Worm (Caenorhabditis elegans) whole organism, L4 larva: ENCODE data around the gene C18H7.11.

Source experiments
- F26F4.8 ChIP-seq: fragments of 200-800 bp; sonication (Bioruptor generic); conservative IDR thresholded peaks from 2 replicates; pipeline ENCODE4 v1.3.6; 2022; ENCODE audit warnings: missing genetic modification characterization, missing compliant biosample characterization
- F49E8.2 ChIP-seq: sonication (generic microtip); optimal IDR thresholded peaks from 2 replicates; lab custom pipeline; 2016; ENCODE audit warnings: missing compliant biosample characterization, mild to moderate bottlenecking, missing genetic modification characterization, borderline replicate concordance
- T20F7.1 ChIP-seq: fragments of 200-800 bp; sonication (Bioruptor generic); optimal IDR thresholded peaks from 2 replicates; lab custom pipeline; 2018; ENCODE audit warnings: mild to moderate bottlenecking, missing genetic modification characterization, missing compliant biosample characterization
- T26A8.4 ChIP-seq: fragments of 200-800 bp; sonication (Bioruptor generic); IDR thresholded peaks from 2 replicates; pipeline ENCODE4 v1.3.6; 2022; ENCODE audit warnings: missing genetic modification characterization, missing compliant biosample characterization
- Y48G9A.11 ChIP-seq: fragments of 200-800 bp; sonication (Bioruptor generic); IDR thresholded peaks from 2 replicates; pipeline ENCODE4 v1.3.6; 2022; ENCODE audit warnings: missing genetic modification reagents, missing genetic modification characterization, missing compliant biosample characterization
- ZK546.5 ChIP-seq, 2 experiments: sonication (generic microtip); optimal IDR thresholded peaks; 2 replicates each; lab custom pipeline; 2017; ENCODE audit warnings: missing biosample characterization in 2 of 2, missing genetic modification characterization in 2 of 2
- aly-2 ChIP-seq: sonication (generic microtip); optimal IDR thresholded peaks from 2 replicates; lab custom pipeline; 2018; ENCODE audit warnings: missing biosample characterization, missing genetic modification characterization
- attf-4 ChIP-seq: sonication (generic microtip); optimal IDR thresholded peaks from 3 replicates; lab custom pipeline; 2017; ENCODE audit warnings: missing biosample characterization, missing genetic modification characterization
- ceh-32 ChIP-seq: sonication (generic microtip); optimal IDR thresholded peaks from 2 replicates; lab custom pipeline; 2016; ENCODE audit warnings: mild to moderate bottlenecking, missing genetic modification characterization, missing compliant biosample characterization; ENCODE audit not compliant: poor library complexity
- ceh-44 ChIP-seq: fragments of 200-800 bp; sonication (Bioruptor generic); IDR thresholded peaks from 2 replicates; pipeline ENCODE4 v1.3.6; 2022; ENCODE audit warnings: missing genetic modification reagents, missing genetic modification characterization, missing compliant biosample characterization
- ceh-82 ChIP-seq: sonication (generic microtip); optimal IDR thresholded peaks from 2 replicates; lab custom pipeline; 2017; ENCODE audit warnings: missing biosample characterization, missing genetic modification characterization
- ces-1 ChIP-seq: fragments of 150-350 bp; sonication (generic microtip); optimal IDR thresholded peaks from 4 replicates; lab custom pipeline; 2014; ENCODE audit warnings: missing biosample characterization, missing genetic modification reagents, missing genetic modification characterization
- cey-2 ChIP-seq: sonication (generic microtip); optimal IDR thresholded peaks from 3 replicates; lab custom pipeline; 2017; ENCODE audit warnings: missing genetic modification characterization, mild to moderate bottlenecking, missing compliant biosample characterization, antibody characterized with exemption, borderline replicate concordance; ENCODE audit not compliant: insufficient read depth
- ctbp-1 ChIP-seq: fragments of 200-800 bp; sonication (Bioruptor generic); IDR thresholded peaks from 2 replicates; pipeline ENCODE4 v1.3.6; 2022; ENCODE audit warnings: missing genetic modification reagents, missing genetic modification characterization, missing compliant biosample characterization
- daf-12 ChIP-seq: fragments of 150-350 bp; optimal IDR thresholded peaks from 2 replicates; lab custom pipeline; 2014; ENCODE audit warnings: missing biosample characterization, missing genetic modification reagents, missing genetic modification characterization
- daf-19 ChIP-seq: fragments of 200-800 bp; sonication (Bioruptor generic); conservative IDR thresholded peaks from 2 replicates; pipeline ENCODE4 v1.3.6; 2022; ENCODE audit warnings: missing genetic modification characterization, missing compliant biosample characterization
- dmd-9 ChIP-seq: fragments of 200-800 bp; sonication (Bioruptor generic); IDR thresholded peaks from 2 replicates; pipeline ENCODE4 v1.3.6; 2022; ENCODE audit warnings: missing genetic modification reagents, missing genetic modification characterization, missing compliant biosample characterization
- dpl-1 ChIP-seq: fragments of 150-350 bp; optimal IDR thresholded peaks from 2 replicates; lab custom pipeline; 2014; ENCODE audit warnings: missing biosample characterization, missing genetic modification reagents, missing genetic modification characterization
- egl-27 ChIP-seq: sonication (generic microtip); optimal IDR thresholded peaks from 3 replicates; lab custom pipeline; 2017; ENCODE audit warnings: missing biosample characterization, missing genetic modification reagents, missing genetic modification characterization
- fkh-10 ChIP-seq: fragments of 150-350 bp; optimal IDR thresholded peaks from 2 replicates; lab custom pipeline; 2014; ENCODE audit warnings: missing biosample characterization, missing genetic modification reagents, missing genetic modification characterization
- fos-1 ChIP-seq: fragments of 150-350 bp; optimal IDR thresholded peaks from 2 replicates; lab custom pipeline; 2014; ENCODE audit warnings: missing biosample characterization, missing genetic modification characterization
- gei-8 ChIP-seq: fragments of 200-800 bp; sonication (Bioruptor generic); optimal IDR thresholded peaks from 2 replicates; lab custom pipeline; 2018; ENCODE audit warnings: mild to moderate bottlenecking, missing genetic modification characterization, missing compliant biosample characterization
- hlh-11 ChIP-seq: fragments of 200-800 bp; sonication (Bioruptor generic); optimal IDR thresholded peaks from 2 replicates; lab custom pipeline; 2018; ENCODE audit warnings: mild to moderate bottlenecking, missing genetic modification characterization, missing compliant biosample characterization
- hlh-30 ChIP-seq: sonication (generic microtip); optimal IDR thresholded peaks from 2 replicates; lab custom pipeline; 2017; ENCODE audit warnings: antibody characterized with exemption, mild to moderate bottlenecking, missing genetic modification characterization, missing compliant biosample characterization; ENCODE audit not compliant: insufficient read depth
- hmg-1.1 ChIP-seq: fragments of 200-800 bp; sonication (Bioruptor generic); IDR thresholded peaks from 2 replicates; pipeline ENCODE4 v1.3.6; 2022; ENCODE audit warnings: missing genetic modification reagents, missing genetic modification characterization, missing compliant biosample characterization
- jun-1 ChIP-seq: fragments of 150-350 bp; optimal IDR thresholded peaks from 2 replicates; lab custom pipeline; 2014; ENCODE audit warnings: missing biosample characterization, missing genetic modification reagents, missing genetic modification characterization
- lim-7 ChIP-seq: fragments of 200-800 bp; sonication (Bioruptor generic); IDR thresholded peaks from 2 replicates; pipeline ENCODE4 v1.3.6; 2022; ENCODE audit warnings: missing genetic modification characterization, missing compliant biosample characterization
- lin-15B ChIP-seq: fragments of 150-350 bp; sonication (generic microtip); optimal IDR thresholded peaks from 3 replicates; lab custom pipeline; 2014; ENCODE audit warnings: missing biosample characterization, missing genetic modification characterization
- lin-29 ChIP-seq: fragments of 200-800 bp; sonication (Bioruptor generic); IDR thresholded peaks from 2 replicates; pipeline ENCODE4 v1.3.6; 2022; ENCODE audit warnings: missing genetic modification reagents, missing genetic modification characterization, missing compliant biosample characterization
- lin-38 ChIP-seq: fragments of 200-800 bp; sonication (Bioruptor generic); IDR thresholded peaks from 2 replicates; pipeline ENCODE4 v1.3.6; 2022; ENCODE audit warnings: missing genetic modification reagents, missing genetic modification characterization, missing compliant biosample characterization
- madf-9 ChIP-seq: fragments of 200-800 bp; sonication (Bioruptor generic); conservative IDR thresholded peaks from 2 replicates; pipeline ENCODE4 v1.3.6; 2022; ENCODE audit warnings: missing genetic modification reagents, missing genetic modification characterization, missing compliant biosample characterization
- mdl-1 ChIP-seq, 2 experiments: fragments of 150-350 bp in 1 of 2; sonication (generic microtip) in 1 of 2; optimal IDR thresholded peaks; 2 replicates each; lab custom pipeline; 2014 to 2017; ENCODE audit warnings: missing biosample characterization in 2 of 2, missing genetic modification characterization in 2 of 2
- mdt-29 ChIP-seq: fragments of 200-800 bp; sonication (Bioruptor generic); IDR thresholded peaks from 2 replicates; pipeline ENCODE4 v1.3.6; 2022; ENCODE audit warnings: missing genetic modification reagents, missing genetic modification characterization, missing compliant biosample characterization
- nhr-10 ChIP-seq: fragments of 150-350 bp; optimal IDR thresholded peaks from 2 replicates; lab custom pipeline; 2014; ENCODE audit warnings: missing biosample characterization, missing genetic modification characterization
- nhr-102 ChIP-seq: sonication (generic microtip); optimal IDR thresholded peaks from 2 replicates; lab custom pipeline; 2016; ENCODE audit warnings: mild to moderate bottlenecking, missing genetic modification characterization, moderate library complexity, missing compliant biosample characterization
- nhr-237 ChIP-seq: sonication (generic microtip); optimal IDR thresholded peaks from 2 replicates; lab custom pipeline; 2017; ENCODE audit warnings: missing biosample characterization, missing genetic modification characterization
- nhr-25 ChIP-seq: sonication (generic microtip); optimal IDR thresholded peaks from 2 replicates; lab custom pipeline; 2017; ENCODE audit warnings: missing genetic modification characterization, mild to moderate bottlenecking, missing compliant biosample characterization, antibody characterized with exemption, moderate library complexity, borderline replicate concordance; ENCODE audit not compliant: insufficient read depth
- nhr-41 ChIP-seq: fragments of 200-800 bp; sonication (Bioruptor generic); IDR thresholded peaks from 2 replicates; pipeline ENCODE4 v1.3.6; 2022; ENCODE audit warnings: missing genetic modification reagents, missing genetic modification characterization, missing compliant biosample characterization
- nhr-6 ChIP-seq: fragments of 150-350 bp; optimal IDR thresholded peaks from 2 replicates; lab custom pipeline; 2014; ENCODE audit warnings: missing biosample characterization, missing genetic modification characterization
- nhr-76 ChIP-seq: fragments of 150-350 bp; optimal IDR thresholded peaks from 2 replicates; lab custom pipeline; 2014; ENCODE audit warnings: missing biosample characterization, missing genetic modification characterization
- pha-4 ChIP-seq, 2 experiments: fragments of 150-350 bp in 1 of 2; fragments of 200-800 bp in 1 of 2; sonication (Bioruptor generic) in 1 of 2; IDR thresholded peaks in 1 of 2; optimal IDR thresholded peaks in 1 of 2; 2 replicates each; pipeline versions ENCODE4 v1.3.6 to Lab custom; 2014 to 2022; ENCODE audit warnings: missing genetic modification characterization in 2 of 2, missing genetic modification reagents in 2 of 2, missing biosample characterization in 1 of 2, missing compliant biosample characterization in 1 of 2
- php-3 ChIP-seq: fragments of 200-800 bp; sonication (Bioruptor generic); IDR thresholded peaks from 2 replicates; pipeline ENCODE4 v1.3.6; 2022; ENCODE audit warnings: missing genetic modification reagents, missing genetic modification characterization, missing compliant biosample characterization
- rbr-2 ChIP-seq: sonication (generic microtip); optimal IDR thresholded peaks from 2 replicates; lab custom pipeline; 2016; ENCODE audit warnings: missing genotype, missing genetic modification characterization, missing compliant biosample characterization
- saeg-2 ChIP-seq: fragments of 200-800 bp; sonication (Bioruptor generic); IDR thresholded peaks from 2 replicates; pipeline ENCODE4 v1.3.6; 2022; ENCODE audit warnings: missing genetic modification reagents, missing genetic modification characterization, missing compliant biosample characterization
- sdz-12 ChIP-seq: fragments of 200-800 bp; sonication (Bioruptor generic); optimal IDR thresholded peaks from 2 replicates; lab custom pipeline; 2018; ENCODE audit warnings: mild to moderate bottlenecking, missing genetic modification characterization, missing compliant biosample characterization
- spr-1 ChIP-seq: sonication (generic microtip); optimal IDR thresholded peaks from 2 replicates; lab custom pipeline; 2016; ENCODE audit warnings: mild to moderate bottlenecking, missing genetic modification characterization, missing compliant biosample characterization
- spr-3 ChIP-seq: fragments of 200-800 bp; sonication (Bioruptor generic); optimal IDR thresholded peaks from 2 replicates; lab custom pipeline; 2018; ENCODE audit warnings: mild to moderate bottlenecking, missing genetic modification characterization, missing compliant biosample characterization
- vab-7 ChIP-seq: fragments of 200-800 bp; sonication (Bioruptor generic); IDR thresholded peaks from 2 replicates; pipeline ENCODE4 v1.3.6; 2022; ENCODE audit warnings: missing genetic modification reagents, missing genetic modification characterization, missing compliant biosample characterization
- zip-11 ChIP-seq: fragments of 200-800 bp; sonication (Bioruptor generic); IDR thresholded peaks from 2 replicates; pipeline ENCODE4 v1.3.6; 2022; ENCODE audit warnings: missing genetic modification characterization, missing compliant biosample characterization
- ztf-11 ChIP-seq: fragments of 150-350 bp; optimal IDR thresholded peaks from 2 replicates; lab custom pipeline; 2014; ENCODE audit warnings: missing biosample characterization, missing genetic modification characterization

C18H7.11 gene

DNA sequence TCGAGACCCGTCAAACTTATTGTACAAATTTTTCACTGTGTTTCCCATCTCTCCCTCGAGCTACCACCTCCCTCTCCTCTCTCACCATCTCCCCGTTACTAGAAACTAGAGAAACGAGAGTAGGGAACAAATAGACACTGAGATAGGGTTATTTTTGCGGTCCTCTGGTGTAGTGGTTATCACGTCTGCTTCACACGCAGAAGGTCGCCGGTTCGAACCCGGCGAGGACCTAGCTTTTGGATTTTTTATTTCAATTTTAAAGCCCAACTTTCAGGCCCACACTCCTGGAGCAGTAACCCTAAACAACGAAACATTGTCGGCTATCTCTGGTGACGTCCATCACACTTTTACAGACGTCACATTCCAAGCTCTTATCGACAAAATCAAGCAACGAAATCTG lies 23.6 kb downstream of the C18H7.11 start (continued):
- no peak for TF ChIP-seq nhr-25
- peak; percentile 87 for TF ChIP-seq ctbp-1
- peak; percentile 81 for TF ChIP-seq pha-4 (GFP tag; IDR thresholded peaks at IDR 0.05; lab: Robert Waterston, UW)
- TF ChIP-seq pha-4 (tag; optimal IDR thresholded peaks at IDR 0.05; lab: Kevin White, UChicago): no peak
- TF ChIP-seq Y48G9A.11 (GFP tag; lab: Robert Waterston, UW): peak; percentile 56
- TF ChIP-seq mdl-1 (tag; optimal IDR thresholded peaks at IDR 0.05; lab: Kevin White, UChicago): peak in 1 of 2 experiments; percentile 13
- peak; percentile 65 for TF ChIP-seq rbr-2 (tag; lab: Kevin White, UChicago)
- no peak for TF ChIP-seq zip-11 (GFP tag; lab: Robert Waterston, UW)
- TF ChIP-seq hlh-11 (tag; lab: Kevin White, UChicago): peak; percentile 47
- peak; percentile 38 for TF ChIP-seq nhr-6 (tag; lab: Kevin White, UChicago)
- 0 out of 2 replicates have a peak, but pooled peaks have one; percentile 43 for TF ChIP-seq daf-19
- no peak for TF ChIP-seq nhr-237 (tag; lab: Kevin White, UChicago)
- TF ChIP-seq nhr-10 (tag; lab: Kevin White, UChicago): no peak
- TF ChIP-seq nhr-76 (tag; lab: Kevin White, UChicago): no peak
- TF ChIP-seq ceh-44: 0 out of 2 replicates have a peak, but pooled peaks have one; percentile 35
- TF ChIP-seq dpl-1: no peak
- TF ChIP-seq nhr-102 (tag; lab: Kevin White, UChicago): no peak
- no peak for TF ChIP-seq lin-29 (GFP tag; lab: Robert Waterston, UW)
- peak; percentile 8 for TF ChIP-seq egl-27 (tag; lab: Kevin White, UChicago)
- peak; percentile 65; the same call in 1 of the 2 replicates for TF ChIP-seq vab-7 (GFP tag; lab: Robert Waterston, UW)
- no peak for TF ChIP-seq ZK546.5 (tag; optimal IDR thresholded peaks at IDR 0.05; lab: Kevin White, UChicago)
- TF ChIP-seq php-3 (GFP tag; lab: Robert Waterston, UW): peak; percentile 58; the same call in 1 of the 2 replicates
- no peak for TF ChIP-seq aly-2 (tag; lab: Kevin White, UChicago)
- no peak for TF ChIP-seq ces-1
- no peak for TF ChIP-seq cey-2 (tag; lab: Kevin White, UChicago)
- TF ChIP-seq attf-4 (tag; lab: Kevin White, UChicago): no peak
- TF ChIP-seq fkh-10: no peak
- TF ChIP-seq T26A8.4 (GFP tag; lab: Robert Waterston, UW): peak; percentile 71; the same call in 1 of the 2 replicates
- TF ChIP-seq spr-3: peak; percentile 70
- TF ChIP-seq daf-12: no peak
- peak; percentile 31 for TF ChIP-seq spr-1 (tag; lab: Kevin White, UChicago)
- TF ChIP-seq ztf-11 (tag; lab: Kevin White, UChicago): no peak
- TF ChIP-seq fos-1 (tag; lab: Kevin White, UChicago): no peak
- TF ChIP-seq F26F4.8 (GFP tag; lab: Robert Waterston, UW): peak; percentile 74
- peak; percentile 67; the same call in 1 of the 2 replicates for TF ChIP-seq madf-9 (GFP tag; lab: Robert Waterston, UW)
- TF ChIP-seq F49E8.2 (tag; lab: Kevin White, UChicago): no peak
- TF ChIP-seq sdz-12 (GFP tag; lab: Kevin White, UChicago): no peak
- TF ChIP-seq mdt-29 (GFP tag; lab: Robert Waterston, UW): no peak
- peak; percentile 55 for TF ChIP-seq jun-1 (tag; lab: Kevin White, UChicago)
- no peak for TF ChIP-seq nhr-41 (GFP tag; lab: Robert Waterston, UW)
- no peak for TF ChIP-seq hlh-30 (tag; lab: Kevin White, UChicago)
- TF ChIP-seq lim-7: peak; percentile 85
- TF ChIP-seq hmg-1.1 (GFP tag; lab: Robert Waterston, UW): peak; percentile 91
- TF ChIP-seq gei-8: peak; percentile 59
- no peak for TF ChIP-seq lin-38 (GFP tag; lab: Robert Waterston, UW)
- TF ChIP-seq T20F7.1 (GFP tag; lab: Kevin White, UChicago): no peak
- TF ChIP-seq ceh-82 (tag; lab: Kevin White, UChicago): no peak
- TF ChIP-seq saeg-2 (GFP tag; lab: Robert Waterston, UW): no peak
- peak; percentile 71 for TF ChIP-seq dmd-9 (GFP tag; lab: Robert Waterston, UW)
- no peak for TF ChIP-seq lin-15B
- no peak for TF ChIP-seq ceh-32 (tag; lab: Kevin White, UChicago)
